Worm (Caenorhabditis elegans): Measurements from ENCODE around the gene ufd-3.

- TF ChIP-seq nhr-21 (tag; optimal IDR thresholded peaks at IDR 0.05), result no peak
- no peak for TF ChIP-seq lin-39 (tag; optimal IDR thresholded peaks at IDR 0.05)
- TF ChIP-seq nhr-23 (tag; optimal IDR thresholded peaks at IDR 0.05), result no peak
- no peak for TF ChIP-seq nhr-77 (tag; optimal IDR thresholded peaks at IDR 0.05)
- no peak for TF ChIP-seq nhr-10 (tag; optimal IDR thresholded peaks at IDR 0.05)
- TF ChIP-seq lin-13 (GFP tag; optimal IDR thresholded peaks at IDR 0.05), result no peak
- TF ChIP-seq ceh-82 (tag; optimal IDR thresholded peaks at IDR 0.05), result no peak
- TF ChIP-seq nhr-12 (tag; optimal IDR thresholded peaks at IDR 0.05), result no peak
- no peak for TF ChIP-seq crh-2 (tag; optimal IDR thresholded peaks at IDR 0.05)
- no peak for TF ChIP-seq dmd-4 (tag; optimal IDR thresholded peaks at IDR 0.05)
Measured at ce11 chrII:9931012-9931411, 9.5 kb upstream of the ufd-3 start.

Measured in whole organism, L2 larva.